Fruit fly (Drosophila melanogaster) whole organism, embryonic: ENCODE results near the gene crm.

Experiments
- CG1603 ChIP-seq: fragments of 200-800 bp; sonication (Bioruptor generic); optimal IDR thresholded peaks from 2 replicates; lab custom pipeline; 2019; ENCODE audit warnings: missing biosample characterization, mild to moderate bottlenecking, missing genetic modification characterization, moderate library complexity
- CG18262 ChIP-seq: fragments of 200-800 bp; optimal IDR thresholded peaks from 3 replicates; lab custom pipeline; 2019; ENCODE audit warnings: missing biosample characterization, mild to moderate bottlenecking, missing genetic modification characterization, moderate library complexity
- CG31388 ChIP-seq: fragments of 200-800 bp; sonication (Bioruptor generic); optimal IDR thresholded peaks from 2 replicates; lab custom pipeline; 2016; ENCODE audit warnings: missing biosample characterization, missing genetic modification characterization
- CG3163 ChIP-seq: fragments of 200-800 bp; sonication (Bioruptor generic); optimal IDR thresholded peaks from 3 replicates; lab custom pipeline; 2016; ENCODE audit warnings: missing biosample characterization, missing genetic modification characterization
- CG8924 ChIP-seq: fragments of 200-800 bp; optimal IDR thresholded peaks from 3 replicates; lab custom pipeline; 2019; ENCODE audit warnings: missing biosample characterization, mild to moderate bottlenecking, missing genetic modification characterization, moderate library complexity
- GATAe ChIP-seq: fragments of 200-800 bp; sonication (Bioruptor generic); conservative IDR thresholded peaks from 2 replicates; pipeline ENCODE4 v1.3.6; 2022; ENCODE audit warnings: missing biosample characterization, missing genetic modification characterization
- Sry-β ChIP-seq: fragments of 200-800 bp; sonication (Bioruptor generic); optimal IDR thresholded peaks from 2 replicates; lab custom pipeline; 2018; ENCODE audit warnings: missing biosample characterization, mild to moderate bottlenecking, missing genetic modification characterization, moderate library complexity
- dmrt11E ChIP-seq: fragments of 200-800 bp; sonication (Bioruptor generic); optimal IDR thresholded peaks from 3 replicates; lab custom pipeline; 2018; ENCODE audit warnings: missing biosample characterization, mild to moderate bottlenecking, missing genetic modification characterization, moderate library complexity
- vnd ChIP-seq: fragments of 200-800 bp; sonication (Bioruptor generic); IDR thresholded peaks from 3 replicates; pipeline ENCODE4 v1.3.6; 2022; ENCODE audit warnings: missing biosample characterization, missing genetic modification characterization; ENCODE audit not compliant: partially characterized antibody
- z ChIP-seq: fragments of 200-800 bp; sonication (Bioruptor generic); IDR thresholded peaks from 3 replicates; pipeline ENCODE4 v1.3.6; 2022; ENCODE audit warnings: missing biosample characterization, missing genetic modification characterization

DNA sequence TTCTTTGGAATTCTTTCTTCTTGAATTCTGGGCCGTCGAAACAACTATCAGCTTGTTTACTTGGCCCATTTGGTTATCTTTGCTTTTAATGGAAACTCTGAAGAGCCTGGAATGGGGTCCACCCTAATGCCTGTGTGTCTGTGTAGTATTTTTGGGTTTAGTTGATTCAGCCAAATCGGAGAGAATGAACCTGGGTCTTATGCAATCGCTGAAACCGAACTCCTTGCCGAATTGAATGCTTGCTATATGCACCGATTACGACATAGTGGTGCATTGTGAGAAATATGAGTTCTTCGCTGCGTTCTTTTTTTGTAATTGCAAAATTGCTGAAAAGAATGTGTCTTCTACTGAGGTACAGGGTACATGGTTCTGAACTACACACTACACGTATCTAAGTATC lies 51.6 kb downstream of the crm start:
- TF ChIP-seq CG3163 (GFP tag; lab: Kevin White, UChicago) (no peak), CG31388 (GFP tag; lab: Kevin White, UChicago) (no peak), CG1603 (tag; lab: Kevin White, UChicago) (no peak), CG18262 (tag; lab: Kevin White, UChicago) (no peak), Sry-β (GFP tag; lab: Kevin White, UChicago) (no peak), vnd (GFP tag; lab: Robert Waterston, UW) (no peak), CG8924 (tag; lab: Kevin White, UChicago) (no peak), z (no peak), GATAe (GFP tag; lab: Robert Waterston, UW) (no peak), dmrt11E (tag; lab: Kevin White, UChicago) (no peak)
